Fruit fly (Drosophila melanogaster) whole organism, embryonic: ENCODE measurements around the gene Gr5a.
A peak's percentile ranks its signal among the peaks of the same experiment; 100 is the strongest.

Experiments
- Abd-B ChIP-seq: fragments of 200-800 bp; sonication (Bioruptor generic); optimal IDR thresholded peaks from 2 replicates; lab custom pipeline; 2018; ENCODE audit warnings: missing biosample characterization, mild to moderate bottlenecking, missing genetic modification characterization, moderate library complexity
- Adf1 ChIP-seq: fragments of 200-800 bp; sonication (Bioruptor generic); IDR thresholded peaks from 2 replicates; pipeline ENCODE4 v1.3.6; 2022; ENCODE audit warnings: missing biosample characterization, missing genetic modification characterization
- CG10543 ChIP-seq: fragments of 200-800 bp; sonication (Bioruptor generic); optimal IDR thresholded peaks from 3 replicates; lab custom pipeline; 2017; ENCODE audit warnings: missing biosample characterization, mild to moderate bottlenecking, missing genetic modification characterization, moderate library complexity
- CG11696 ChIP-seq: fragments of 200-800 bp; sonication (Bioruptor generic); IDR thresholded peaks from 2 replicates; pipeline ENCODE4 v1.3.6; 2022; ENCODE audit warnings: missing biosample characterization, missing genetic modification characterization
- CG12659 ChIP-seq: fragments of 200-800 bp; sonication (Bioruptor generic); optimal IDR thresholded peaks from 3 replicates; lab custom pipeline; 2017; ENCODE audit warnings: mild to moderate bottlenecking, missing biosample characterization, missing genetic modification reagents, missing genetic modification characterization
- CG13287 ChIP-seq: fragments of 200-800 bp; sonication (Bioruptor generic); IDR thresholded peaks from 2 replicates; pipeline ENCODE4 v1.3.6; 2022; ENCODE audit warnings: missing biosample characterization, missing genetic modification characterization; ENCODE audit not compliant: partially characterized antibody
- CG15479 ChIP-seq: fragments of 200-800 bp; sonication (Bioruptor generic); optimal IDR thresholded peaks from 3 replicates; lab custom pipeline; 2019; ENCODE audit warnings: missing biosample characterization, mild to moderate bottlenecking, missing genetic modification characterization, moderate library complexity
- CG1603 ChIP-seq: fragments of 200-800 bp; sonication (Bioruptor generic); optimal IDR thresholded peaks from 2 replicates; lab custom pipeline; 2019; ENCODE audit warnings: missing biosample characterization, mild to moderate bottlenecking, missing genetic modification characterization, moderate library complexity
- CG1647 ChIP-seq: fragments of 200-800 bp; sonication (Bioruptor generic); optimal IDR thresholded peaks from 3 replicates; lab custom pipeline; 2016; ENCODE audit warnings: missing biosample characterization, missing genetic modification characterization
- CG17385 ChIP-seq: fragments of 200-800 bp; sonication (Bioruptor generic); optimal IDR thresholded peaks from 3 replicates; lab custom pipeline; 2018; ENCODE audit warnings: missing biosample characterization, mild to moderate bottlenecking, missing genetic modification characterization
- CG17568 ChIP-seq: fragments of 200-800 bp; sonication (Bioruptor generic); optimal IDR thresholded peaks from 2 replicates; lab custom pipeline; 2018; ENCODE audit warnings: missing biosample characterization, mild to moderate bottlenecking, missing genetic modification characterization, moderate library complexity
- CG18011 ChIP-seq: fragments of 200-800 bp; sonication (Bioruptor generic); optimal IDR thresholded peaks from 2 replicates; lab custom pipeline; 2017; ENCODE audit warnings: missing biosample characterization, missing genetic modification characterization, mild to moderate bottlenecking, moderate library complexity, missing genotype
- CG2129 ChIP-seq: fragments of 200-800 bp; sonication (Bioruptor generic); IDR thresholded peaks from 2 replicates; pipeline ENCODE4 v1.3.6; 2022; ENCODE audit warnings: missing biosample characterization, missing genetic modification characterization; ENCODE audit not compliant: partially characterized antibody
- CG2712 ChIP-seq: fragments of 200-800 bp; optimal IDR thresholded peaks from 3 replicates; lab custom pipeline; 2019; ENCODE audit warnings: missing biosample characterization, mild to moderate bottlenecking, missing genetic modification characterization, moderate library complexity
- CG30431 ChIP-seq: fragments of 200-800 bp; sonication (Bioruptor generic); optimal IDR thresholded peaks from 2 replicates; lab custom pipeline; 2017; ENCODE audit warnings: missing biosample characterization, missing genetic modification characterization
- CG33213 ChIP-seq: fragments of 200-800 bp; sonication (Bioruptor generic); optimal IDR thresholded peaks from 3 replicates; lab custom pipeline; 2016; ENCODE audit warnings: missing biosample characterization, missing genetic modification characterization
- CG3726 ChIP-seq: fragments of 200-800 bp; sonication (Bioruptor generic); IDR thresholded peaks from 3 replicates; pipeline ENCODE4, ENCODE4 v1.3.6; 2022; ENCODE audit warnings: missing biosample characterization, missing genetic modification characterization
- CG3847 ChIP-seq: fragments of 200-800 bp; sonication (Bioruptor generic); IDR thresholded peaks from 2 replicates; pipeline ENCODE4 v1.3.6; 2022; ENCODE audit warnings: missing biosample characterization, missing genetic modification characterization
- CG42726 ChIP-seq: fragments of 200-800 bp; sonication (Bioruptor generic); IDR thresholded peaks from 2 replicates; pipeline ENCODE4 v1.3.6; 2022; ENCODE audit warnings: missing biosample characterization, missing genetic modification characterization; ENCODE audit not compliant: partially characterized antibody
- CG4328 ChIP-seq: fragments of 200-800 bp; sonication (Bioruptor generic); optimal IDR thresholded peaks from 3 replicates; lab custom pipeline; 2017; ENCODE audit warnings: missing biosample characterization, missing genetic modification reagents, missing genetic modification characterization
- CG8359 ChIP-seq: fragments of 200-800 bp; sonication (Bioruptor generic); optimal IDR thresholded peaks from 2 replicates; lab custom pipeline; 2017; ENCODE audit warnings: missing biosample characterization, mild to moderate bottlenecking, missing genetic modification characterization, borderline replicate concordance
- CTCF ChIP-seq: fragments of 200-800 bp; sonication (Bioruptor generic); optimal IDR thresholded peaks from 2 replicates; lab custom pipeline; 2017; ENCODE audit warnings: missing biosample characterization, mild to moderate bottlenecking, missing genetic modification characterization, moderate library complexity
- CrebB ChIP-seq: fragments of 200-800 bp; sonication (Bioruptor generic); optimal IDR thresholded peaks from 3 replicates; lab custom pipeline; 2018; ENCODE audit warnings: missing biosample characterization, mild to moderate bottlenecking, missing genetic modification characterization
- HmgZ ChIP-seq: fragments of 200-800 bp; sonication (Bioruptor generic); optimal IDR thresholded peaks from 2 replicates; lab custom pipeline; 2018; ENCODE audit warnings: missing biosample characterization, mild to moderate bottlenecking, missing genetic modification characterization
- Lhr ChIP-seq: fragments of 200-800 bp; sonication (Bioruptor generic); optimal IDR thresholded peaks from 3 replicates; lab custom pipeline; 2017; ENCODE audit warnings: mild to moderate bottlenecking, missing biosample characterization, missing genetic modification reagents, missing genetic modification characterization
- Nf-YC ChIP-seq: fragments of 200-800 bp; optimal IDR thresholded peaks from 3 replicates; lab custom pipeline; 2019; ENCODE audit warnings: missing biosample characterization, mild to moderate bottlenecking, missing genetic modification characterization, moderate library complexity
- Sry-δ ChIP-seq: fragments of 200-800 bp; sonication (Bioruptor generic); optimal IDR thresholded peaks from 2 replicates; lab custom pipeline; 2016; ENCODE audit warnings: missing biosample characterization, missing genetic modification characterization
- TFAM ChIP-seq: fragments of 200-800 bp; sonication (Bioruptor generic); optimal IDR thresholded peaks from 2 replicates; lab custom pipeline; 2017; ENCODE audit warnings: missing biosample characterization, missing genetic modification characterization, inconsistent platforms
- Vsx1 ChIP-seq: fragments of 200-800 bp; sonication (Bioruptor generic); optimal IDR thresholded peaks from 2 replicates; lab custom pipeline; 2017; ENCODE audit warnings: missing biosample characterization, mild to moderate bottlenecking, missing genetic modification characterization, missing genetic modification reagents
- Xbp1 ChIP-seq: fragments of 200-800 bp; sonication (Bioruptor generic); optimal IDR thresholded peaks from 3 replicates; lab custom pipeline; 2016; ENCODE audit warnings: missing biosample characterization, mild to moderate bottlenecking, missing genetic modification characterization
- ato ChIP-seq: fragments of 200-800 bp; sonication (Bioruptor generic); IDR thresholded peaks from 2 replicates; pipeline ENCODE4 v1.3.6; 2022; ENCODE audit warnings: missing biosample characterization, missing genetic modification characterization; ENCODE audit not compliant: partially characterized antibody
- br ChIP-seq: fragments of >200 bp; optimal IDR thresholded peaks from 2 replicates; lab custom pipeline; 2017
- croc ChIP-seq: fragments of 200-800 bp; sonication (Bioruptor generic); conservative IDR thresholded peaks from 3 replicates; pipeline ENCODE4 v1.3.6; 2022; ENCODE audit warnings: missing biosample characterization, missing genetic modification characterization
- ems ChIP-seq: fragments of 200-800 bp; sonication (Bioruptor generic); optimal IDR thresholded peaks from 3 replicates; lab custom pipeline; 2016; ENCODE audit warnings: missing biosample characterization, missing genetic modification characterization
- en ChIP-seq: fragments of 200-800 bp; sonication (Bioruptor generic); optimal IDR thresholded peaks from 2 replicates; lab custom pipeline; 2016; ENCODE audit warnings: missing biosample characterization, missing genetic modification characterization
- gro ChIP-seq: fragments of 200-800 bp; sonication (Bioruptor generic); optimal IDR thresholded peaks from 2 replicates; lab custom pipeline; 2016; ENCODE audit warnings: missing biosample characterization, missing genetic modification characterization
- gsb-n ChIP-seq: fragments of 200-800 bp; sonication (Bioruptor generic); optimal IDR thresholded peaks from 3 replicates; lab custom pipeline; 2018; ENCODE audit warnings: missing biosample characterization, mild to moderate bottlenecking, missing genetic modification characterization
- kah ChIP-seq: fragments of 200-800 bp; sonication (Bioruptor generic); optimal IDR thresholded peaks from 2 replicates; lab custom pipeline; 2018; ENCODE audit warnings: missing biosample characterization, mild to moderate bottlenecking, missing genetic modification characterization
- kay ChIP-seq: fragments of 200-800 bp; sonication (Bioruptor generic); optimal IDR thresholded peaks from 2 replicates; lab custom pipeline; 2016; ENCODE audit warnings: missing biosample characterization, missing genetic modification characterization
- mirr ChIP-seq: fragments of 200-800 bp; sonication (Bioruptor generic); optimal IDR thresholded peaks from 3 replicates; lab custom pipeline; 2018; ENCODE audit warnings: missing biosample characterization, mild to moderate bottlenecking, missing genetic modification characterization
- pb ChIP-seq: fragments of 200-800 bp; sonication (Bioruptor generic); optimal IDR thresholded peaks from 3 replicates; lab custom pipeline; 2016; ENCODE audit warnings: missing biosample characterization, missing genetic modification characterization
- rib ChIP-seq: fragments of 200-800 bp; sonication (Bioruptor generic); IDR thresholded peaks from 2 replicates; pipeline ENCODE4 v1.3.6; 2022; ENCODE audit warnings: missing biosample characterization, missing genetic modification characterization
- sima ChIP-seq: fragments of 200-800 bp; sonication (Bioruptor generic); optimal IDR thresholded peaks from 2 replicates; lab custom pipeline; 2016; ENCODE audit warnings: missing biosample characterization, missing genetic modification characterization
- sna ChIP-seq: fragments of 200-800 bp; sonication (Bioruptor generic); IDR thresholded peaks from 2 replicates; pipeline ENCODE4 v1.3.6; 2022; ENCODE audit warnings: missing biosample characterization, missing genetic modification characterization; ENCODE audit not compliant: partially characterized antibody
- tin ChIP-seq: fragments of 200-800 bp; sonication (Bioruptor generic); optimal IDR thresholded peaks from 3 replicates; lab custom pipeline; 2016; ENCODE audit warnings: missing biosample characterization, missing genetic modification characterization
- tup ChIP-seq: fragments of 200-800 bp; sonication (Bioruptor generic); optimal IDR thresholded peaks from 2 replicates; lab custom pipeline; 2016; ENCODE audit warnings: missing biosample characterization, mild to moderate bottlenecking, missing genetic modification characterization, moderate library complexity
- tx ChIP-seq: fragments of 200-800 bp; sonication (Bioruptor generic); optimal IDR thresholded peaks from 2 replicates; lab custom pipeline; 2016; ENCODE audit warnings: missing biosample characterization, missing genetic modification characterization
- vfl ChIP-seq: fragments of 200-800 bp; sonication (Bioruptor generic); optimal IDR thresholded peaks from 2 replicates; lab custom pipeline; 2016; ENCODE audit warnings: missing biosample characterization, missing genetic modification characterization
- wek ChIP-seq: fragments of 200-800 bp; sonication (Bioruptor generic); optimal IDR thresholded peaks from 3 replicates; lab custom pipeline; 2018; ENCODE audit warnings: missing biosample characterization, mild to moderate bottlenecking, missing genetic modification characterization, moderate library complexity

The Gr5a gene

DNA sequence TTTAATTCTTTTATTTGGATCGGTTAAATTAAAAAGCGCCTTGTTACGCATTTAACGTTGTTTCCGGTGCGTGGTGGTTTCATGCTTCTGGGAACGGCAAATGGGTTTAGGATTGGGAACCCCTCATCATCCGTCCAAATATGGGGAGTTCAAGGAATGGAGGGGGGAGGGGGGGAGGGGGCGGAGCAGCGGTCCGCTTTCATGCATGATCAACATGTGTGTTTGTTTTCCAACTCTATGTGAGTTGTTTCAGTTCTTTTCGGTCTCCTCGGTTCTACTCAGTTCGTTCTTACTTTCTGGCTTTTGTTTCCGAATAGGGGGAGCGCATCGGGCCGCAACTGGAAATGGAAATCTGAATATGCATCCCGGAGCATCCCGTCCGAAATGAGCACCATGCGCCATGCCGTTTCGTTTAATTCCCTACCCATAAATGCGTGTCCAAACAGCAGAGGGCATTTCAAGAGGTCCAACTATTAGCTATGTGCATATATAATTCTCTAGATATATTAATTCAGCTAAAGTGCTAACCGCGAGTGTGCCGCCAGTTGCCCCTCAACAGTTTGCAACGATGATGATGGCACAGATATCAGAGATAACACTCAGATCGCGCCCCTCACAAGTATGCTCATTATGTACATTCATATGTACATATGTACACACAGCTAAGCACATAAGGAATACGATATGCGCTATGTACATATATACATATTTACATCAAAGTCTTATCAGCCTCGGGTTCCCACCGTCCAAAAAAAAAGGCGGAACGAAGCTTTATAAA lies 2.8 kb upstream of the Gr5a start (continued):
- TF ChIP-seq ems (GFP tag; lab: Kevin White, UChicago) (peak; percentile 90), Adf1 (GFP tag; lab: Robert Waterston, UW) (peak; percentile 58), kay (peak; percentile 88), croc (GFP tag; lab: Robert Waterston, UW) (peak; percentile 65; the same call in 2 of the 3 replicates), CG11696 (GFP tag; lab: Robert Waterston, UW) (peak; percentile 95), CG1647 (peak; percentile 94), CG4328 (GFP tag; lab: Kevin White, UChicago) (peak; percentile 98), pb (GFP tag; lab: Kevin White, UChicago) (peak; percentile 80), CG17568 (peak; percentile 97), gro (GFP tag; lab: Kevin White, UChicago) (peak; percentile 90), gsb-n (tag; lab: Kevin White, UChicago) (peak; percentile 93), rib (GFP tag; lab: Robert Waterston, UW) (peak; percentile 90), CrebB (tag; lab: Kevin White, UChicago) (peak; percentile 95), en (GFP tag; lab: Kevin White, UChicago) (peak; percentile 81), Sry-δ (GFP tag; lab: Kevin White, UChicago) (peak; percentile 53), CG3847 (GFP tag; lab: Robert Waterston, UW) (peak; percentile 69), wek (GFP tag; lab: Kevin White, UChicago) (peak; percentile 97), kah (GFP tag; lab: Kevin White, UChicago) (peak; percentile 81), sna (GFP tag; lab: Robert Waterston, UW) (no peak), Vsx1 (GFP tag; lab: Kevin White, UChicago) (peak; percentile 97), CTCF (peak; percentile 57), CG17385 (peak; percentile 88), CG12659 (peak; percentile 95), tup (GFP tag; lab: Kevin White, UChicago) (peak; percentile 91), CG1603 (tag; lab: Kevin White, UChicago) (peak; percentile 93), CG33213 (GFP tag; lab: Kevin White, UChicago) (peak; percentile 96), CG18011 (peak; percentile 41), CG8359 (GFP tag; lab: Kevin White, UChicago) (peak; percentile 85), ato (GFP tag; lab: Robert Waterston, UW) (no peak), CG2712 (peak; percentile 80), CG13287 (no peak), tin (GFP tag; lab: Kevin White, UChicago) (peak; percentile 83), CG2129 (GFP tag; lab: Robert Waterston, UW) (no peak), Abd-B (GFP tag; lab: Kevin White, UChicago) (peak; percentile 38), TFAM (peak; percentile 84), Lhr (GFP tag; lab: Kevin White, UChicago) (peak; percentile 95), CG42726 (GFP tag; lab: Robert Waterston, UW) (no peak), CG30431 (peak; percentile 61), mirr (GFP tag; lab: Kevin White, UChicago) (peak; percentile 98), Xbp1 (GFP tag; lab: Kevin White, UChicago) (peak; percentile 60), CG10543 (GFP tag; lab: Kevin White, UChicago) (peak; percentile 98), vfl (GFP tag; lab: Kevin White, UChicago) (peak; percentile 36), Nf-YC (tag; lab: Kevin White, UChicago) (peak; percentile 77), br (lab: Kevin White, UChicago) (no peak), CG3726 (peak; percentile 85), HmgZ (tag; lab: Kevin White, UChicago) (peak; percentile 96), tx (GFP tag; lab: Kevin White, UChicago) (peak; percentile 72), CG15479 (GFP tag; lab: Kevin White, UChicago) (peak; percentile 47), sima (GFP tag; lab: Kevin White, UChicago) (peak; percentile 83)
